Worm (Caenorhabditis elegans): ENCODE results near the gene C30G12.2.

C30G12.2 gene

ce11 chrII:7289923-7290476 lies at the start of gene C30G12.2:
Gene C30G12.2 (plus strand): TSS chrII:7290426.
- no peak for TF ChIP-seq nfyb-1 (GFP tag; IDR thresholded peaks at IDR 0.05)
- no peak for TF ChIP-seq attf-6 (GFP tag; IDR thresholded peaks at IDR 0.05)
- no peak for TF ChIP-seq egl-18 (GFP tag; IDR thresholded peaks at IDR 0.05)
- no peak for TF ChIP-seq ZK185.1 (tag; optimal IDR thresholded peaks at IDR 0.05; ENCODE audit: poor library complexity, severe bottlenecking)
- TF ChIP-seq somi-1 (GFP tag; optimal IDR thresholded peaks at IDR 0.05), result no peak
- TF ChIP-seq ceh-79 (tag; optimal IDR thresholded peaks at IDR 0.05), result no peak
- TF ChIP-seq B0035.1 (tag; optimal IDR thresholded peaks at IDR 0.05), result no peak
- TF ChIP-seq mel-28 (tag; optimal IDR thresholded peaks at IDR 0.05; ENCODE audit: borderline replicate concordance), result no peak
- TF ChIP-seq D2030.7 (GFP tag; IDR thresholded peaks at IDR 0.05), result no peak
- TF ChIP-seq atf-7 (tag; optimal IDR thresholded peaks at IDR 0.05), result peak; percentile 51
- peak in 1 of 2 experiments; percentile 72 for TF ChIP-seq let-607 (tag; optimal IDR thresholded peaks at IDR 0.05)
- no peak for TF ChIP-seq him-1 (tag; optimal IDR thresholded peaks at IDR 0.05)
- no peak for TF ChIP-seq die-1 (tag; optimal IDR thresholded peaks at IDR 0.05)
- TF ChIP-seq C06A6.2 (GFP tag; conservative IDR thresholded peaks at IDR 0.05), result no peak
- no peak for TF ChIP-seq Y95B8A.8 (GFP tag; IDR thresholded peaks at IDR 0.05)
- TF ChIP-seq egrh-3 (GFP tag; IDR thresholded peaks at IDR 0.05), result no peak
- TF ChIP-seq T07F8.4 (tag; optimal IDR thresholded peaks at IDR 0.05), result no peak
- no peak for TF ChIP-seq ccch-3 (GFP tag; optimal IDR thresholded peaks at IDR 0.05)
- no peak for TF ChIP-seq mes-4 (tag; optimal IDR thresholded peaks at IDR 0.05)
- TF ChIP-seq pha-4 (tag; optimal IDR thresholded peaks at IDR 0.05), result no peak
- no peak for TF ChIP-seq gei-17 (GFP tag; optimal IDR thresholded peaks at IDR 0.05)
- peak; percentile 93 for TF ChIP-seq nhr-80 (tag; optimal IDR thresholded peaks at IDR 0.05)
- peak; percentile 32 for TF ChIP-seq tbp1 (GFP tag; optimal IDR thresholded peaks at IDR 0.05)
- TF ChIP-seq F57A8.1 (GFP tag; optimal IDR thresholded peaks at IDR 0.05), result no peak
- peak; percentile 24 for TF ChIP-seq ztf-22 (GFP tag; optimal IDR thresholded peaks at IDR 0.05)
- TF ChIP-seq cebp-2 (GFP tag; IDR thresholded peaks at IDR 0.05), result no peak
- no peak for TF ChIP-seq hmg-1.2 (GFP tag; IDR thresholded peaks at IDR 0.05)
- TF ChIP-seq ets-4 (GFP tag; optimal IDR thresholded peaks at IDR 0.05), result peak; percentile 34
- TF ChIP-seq attf-3 (GFP tag; conservative IDR thresholded peaks at IDR 0.05), result no peak
- TF ChIP-seq B0261.1 (tag; optimal IDR thresholded peaks at IDR 0.05), result no peak
- TF ChIP-seq unc-62 (GFP tag; optimal IDR thresholded peaks at IDR 0.05), result peak; percentile 96

ce11 chrII:7242754-7243153 lies 47.5 kb upstream of the C30G12.2 start:
- TF ChIP-seq ceh-40 (GFP tag; IDR thresholded peaks at IDR 0.05), result no peak
- TF ChIP-seq nhr-80 (tag; optimal IDR thresholded peaks at IDR 0.05), result peak; percentile 7
- TF ChIP-seq Y79H2A.3 (GFP tag; conservative IDR thresholded peaks at IDR 0.05), result no peak
- TF ChIP-seq madf-8 (GFP tag; conservative IDR thresholded peaks at IDR 0.05), result no peak

ce11 chrII:7245576-7245975 lies 44.6 kb upstream of the C30G12.2 start, which contains the start of gene skpo-3:
Gene skpo-3 (plus strand): TSS chrII:7245876.
- TF ChIP-seq B0336.3 (GFP tag; IDR thresholded peaks at IDR 0.05), result no peak
- no peak for TF ChIP-seq ztf-18 (tag; optimal IDR thresholded peaks at IDR 0.05)
- TF ChIP-seq hmg-20 (GFP tag; IDR thresholded peaks at IDR 0.05), result no peak
- no peak for TF ChIP-seq snpc-3.4 (tag; optimal IDR thresholded peaks at IDR 0.05)
- TF ChIP-seq him-1 (tag; optimal IDR thresholded peaks at IDR 0.05), result no peak
- TF ChIP-seq attf-6 (GFP tag; IDR thresholded peaks at IDR 0.05), result no peak
- no peak for TF ChIP-seq F33H1.4 (GFP tag; IDR thresholded peaks at IDR 0.05)
- no peak for TF ChIP-seq B0019.2 (GFP tag; conservative IDR thresholded peaks at IDR 0.05)
- no peak for TF ChIP-seq nhr-90 (tag; optimal IDR thresholded peaks at IDR 0.05)
- TF ChIP-seq ztf-25 (GFP tag; IDR thresholded peaks at IDR 0.05), result no peak
- no peak for TF ChIP-seq hsf-1 (GFP tag; IDR thresholded peaks at IDR 0.05)
- TF ChIP-seq nfya-2 (GFP tag; IDR thresholded peaks at IDR 0.05), result no peak
- no peak for TF ChIP-seq F57A8.1 (GFP tag; optimal IDR thresholded peaks at IDR 0.05)
- no peak for TF ChIP-seq ama-1 (optimal IDR thresholded peaks at IDR 0.05)
- no peak for TF ChIP-seq ama-1 (GFP tag; optimal IDR thresholded peaks at IDR 0.05)
- no peak for TF ChIP-seq rpc-1 (optimal IDR thresholded peaks at IDR 0.05)
- TF ChIP-seq rpc-1 (tag; optimal IDR thresholded peaks at IDR 0.05), result no peak

All from whole organism, young adult.